Fruit fly (Drosophila melanogaster): ENCODE measurements around the gene Arl1.

Gene Arl1

DNA sequence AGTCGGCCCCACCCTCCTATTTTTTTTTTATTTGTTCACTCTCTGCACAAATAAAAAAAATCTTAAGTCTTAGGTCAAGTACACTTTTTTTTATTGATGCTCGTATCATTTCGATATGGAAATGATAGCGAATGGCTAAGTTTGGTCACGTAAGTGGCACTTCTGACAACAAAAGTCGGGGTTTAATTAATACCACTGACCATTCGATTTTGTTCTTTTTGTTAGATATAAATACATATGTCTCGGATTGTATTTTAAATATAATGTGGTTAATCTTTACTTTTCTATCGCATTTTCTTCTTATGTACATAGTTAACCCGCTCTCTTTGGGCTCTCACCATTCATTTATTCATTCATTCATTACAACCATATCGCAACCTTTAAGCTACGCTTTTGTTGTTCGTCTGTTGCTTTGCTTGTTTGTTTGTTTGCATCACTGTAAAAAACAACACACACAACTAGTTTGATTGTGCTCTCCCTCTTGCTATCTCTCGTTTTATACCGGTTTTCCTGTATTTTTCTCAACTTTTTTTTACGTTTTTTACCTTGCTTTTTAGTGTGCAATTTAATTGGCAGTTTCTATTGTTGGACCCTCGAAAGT, 19.3 kb downstream of the Arl1 start (continued):
- no peak for TF ChIP-seq grau (tag; optimal IDR thresholded peaks at IDR 0.05)
- TF ChIP-seq cg (GFP tag; optimal IDR thresholded peaks at IDR 0.05): no peak
- TF ChIP-seq CG2199 (GFP tag; IDR thresholded peaks at IDR 0.05): no peak
- peak; percentile 71 for TF ChIP-seq nom (GFP tag; optimal IDR thresholded peaks at IDR 0.05)
- no peak for TF ChIP-seq CG1529 (GFP tag; optimal IDR thresholded peaks at IDR 0.05)

DNA sequence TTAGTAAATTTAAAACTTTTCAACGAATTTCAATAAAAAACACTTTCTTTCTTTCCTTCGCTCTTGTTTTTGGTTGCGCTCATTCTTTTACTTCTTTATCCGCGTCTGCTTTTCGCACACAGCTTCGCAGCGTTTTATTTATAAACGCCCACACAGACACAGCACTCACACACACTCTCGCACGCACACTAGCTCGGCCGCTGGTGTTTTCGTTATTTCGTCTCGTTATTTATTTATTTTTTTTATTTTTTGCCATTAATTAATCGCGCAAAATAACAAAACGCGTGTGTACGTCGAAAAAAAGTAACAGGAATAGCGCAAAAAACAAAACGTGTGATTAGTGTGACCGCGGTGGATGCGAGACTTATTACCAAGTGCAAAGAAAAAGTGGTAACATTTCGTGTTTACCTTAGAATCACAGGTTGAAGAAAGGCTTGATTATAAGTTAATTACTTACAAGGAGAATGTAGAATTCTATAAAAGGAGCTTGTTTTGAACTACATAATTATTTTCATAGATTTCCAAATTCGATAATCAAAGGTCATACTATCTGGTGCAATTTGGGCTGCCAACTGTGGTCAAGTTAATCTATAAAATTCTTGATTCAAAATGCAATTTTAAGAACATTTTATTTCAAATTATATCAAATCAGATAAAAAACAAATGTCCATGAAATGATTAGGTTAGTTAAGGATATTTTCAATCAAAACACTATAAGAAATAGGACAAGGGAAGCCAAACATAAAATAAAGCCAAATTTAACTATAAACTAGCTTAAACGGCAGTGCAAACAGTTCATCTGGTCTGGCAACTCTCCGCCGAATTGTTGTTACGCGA, 21.7 kb downstream of the Arl1 start, which contains the start of the genes hzg and mRpS31:
Gene hzg (minus strand): TSS at position 336 of the 837 bp plus-strand sequence.
Gene mRpS31 (plus strand): TSS at position 793 of the 837 bp plus-strand sequence.
- TF ChIP-seq CG34422 (GFP tag; IDR thresholded peaks at IDR 0.05): peak; percentile 35; the same call in 1 of the 3 replicates
- TF ChIP-seq CG42726 (GFP tag; IDR thresholded peaks at IDR 0.05; ENCODE audit: partially characterized antibody): no peak; the same call in 1 of the 2 replicates
- peak; percentile 68 for TF ChIP-seq CG2678 (tag; optimal IDR thresholded peaks at IDR 0.05)
- TF ChIP-seq CG13123 (GFP tag; optimal IDR thresholded peaks at IDR 0.05): peak; percentile 4
- no peak for TF ChIP-seq klu (GFP tag; IDR thresholded peaks at IDR 0.05)
- peak; percentile 36 for TF ChIP-seq CG34376 (GFP tag; optimal IDR thresholded peaks at IDR 0.05)
- TF ChIP-seq B-H1 (GFP tag; IDR thresholded peaks at IDR 0.05): no peak
- peak; percentile 61 for TF ChIP-seq CG3847 (GFP tag; IDR thresholded peaks at IDR 0.05)
- no peak for TF ChIP-seq crol (GFP tag; IDR thresholded peaks at IDR 0.05)
- peak; percentile 45 for TF ChIP-seq CG12155 (GFP tag; optimal IDR thresholded peaks at IDR 0.05)
- TF ChIP-seq CG4328 (GFP tag; optimal IDR thresholded peaks at IDR 0.05): no peak
- TF ChIP-seq Optix (GFP tag; IDR thresholded peaks at IDR 0.05): no peak
- TF ChIP-seq CG10274 (GFP tag; optimal IDR thresholded peaks at IDR 0.05): no peak
- no peak for TF ChIP-seq TFAM (GFP tag; optimal IDR thresholded peaks at IDR 0.05)
- TF ChIP-seq Ets65A (GFP tag): peak; percentile 4
- TF ChIP-seq ash1 (GFP tag; optimal IDR thresholded peaks at IDR 0.05): no peak
- no peak for TF ChIP-seq CG5245 (GFP tag; optimal IDR thresholded peaks at IDR 0.05)
- no peak for TF ChIP-seq sc (optimal IDR thresholded peaks at IDR 0.05)
- TF ChIP-seq sc (GFP tag; optimal IDR thresholded peaks at IDR 0.05): no peak
- no peak for TF ChIP-seq Eip74EF (GFP tag; optimal IDR thresholded peaks at IDR 0.05)
- peak; percentile 40 for TF ChIP-seq CG3163 (GFP tag; optimal IDR thresholded peaks at IDR 0.05)
- no peak for TF ChIP-seq CG43689 (GFP tag; IDR thresholded peaks at IDR 0.05)
- no peak for TF ChIP-seq en (GFP tag; optimal IDR thresholded peaks at IDR 0.05)
- no peak for TF ChIP-seq cwo (GFP tag; optimal IDR thresholded peaks at IDR 0.05)
- TF ChIP-seq Hr51 (GFP tag; optimal IDR thresholded peaks at IDR 0.05): peak in 1 of 2 experiments; percentile 57
- TF ChIP-seq tup (GFP tag; optimal IDR thresholded peaks at IDR 0.05): no peak
- TF ChIP-seq CG8924 (tag; optimal IDR thresholded peaks at IDR 0.05): peak; percentile 68
- TF ChIP-seq ham (GFP tag; IDR thresholded peaks at IDR 0.05): no peak
- TF ChIP-seq Sin3A (optimal IDR thresholded peaks at IDR 0.05): peak; percentile 31
- peak; percentile 56 for TF ChIP-seq Ets97D (GFP tag; optimal IDR thresholded peaks at IDR 0.05)
- no peak for TF ChIP-seq slou (GFP tag; optimal IDR thresholded peaks at IDR 0.05)
- TF ChIP-seq bcd (GFP tag; optimal IDR thresholded peaks at IDR 0.05): peak; percentile 14
- TF ChIP-seq CG3838 (GFP tag; optimal IDR thresholded peaks at IDR 0.05): peak; percentile 32
- TF ChIP-seq Camta (GFP tag; optimal IDR thresholded peaks at IDR 0.05): peak; percentile 59
- TF ChIP-seq dpn (GFP tag; optimal IDR thresholded peaks at IDR 0.05): peak; percentile 46 to 65
- TF ChIP-seq CG2116 (GFP tag; optimal IDR thresholded peaks at IDR 0.05): peak; percentile 58
- no peak for TF ChIP-seq Doc3 (GFP tag; IDR thresholded peaks at IDR 0.05; ENCODE audit: partially characterized antibody)
- no peak for TF ChIP-seq ems (GFP tag; optimal IDR thresholded peaks at IDR 0.05)
- TF ChIP-seq mirr (GFP tag; optimal IDR thresholded peaks at IDR 0.05): no peak
- peak; percentile 60 for TF ChIP-seq zfh2 (GFP tag; optimal IDR thresholded peaks at IDR 0.05)
- peak; percentile 44 for TF ChIP-seq CG13894 (tag; optimal IDR thresholded peaks at IDR 0.05)
- peak; percentile 37 for TF ChIP-seq abd-A (tag; optimal IDR thresholded peaks at IDR 0.05)
